Worm (Caenorhabditis elegans): Measurements from ENCODE around the gene Y45F10C.6.
"Not testable (repeated sequence)": the region's sequence is repeated elsewhere in the genome, so short reads cannot be mapped to it uniquely, and the experiment has no call there.

Gene Y45F10C.6

DNA sequence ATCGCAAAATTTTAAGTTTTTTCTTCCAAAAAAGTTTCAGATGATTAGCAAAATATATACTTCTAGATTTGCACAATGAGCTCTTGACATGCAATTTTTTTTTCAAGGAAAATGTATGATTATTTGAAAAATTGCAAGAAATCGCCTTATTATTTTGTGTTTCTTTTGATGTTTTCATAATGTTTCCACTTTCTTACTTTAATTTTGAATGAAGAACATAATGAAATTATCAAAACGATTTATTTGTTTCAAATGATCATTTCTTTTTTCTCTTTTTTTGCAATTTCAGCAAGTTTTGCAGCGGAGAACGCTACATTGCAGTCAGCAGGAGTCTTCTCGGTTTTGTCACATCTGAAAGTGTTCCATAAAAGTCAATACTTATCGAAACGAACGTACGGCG lies at the start of gene Y45F10C.6:
Gene Y45F10C.6, plus strand, starts transcription at position 301 of the 400 bp plus-strand sequence.
- TF ChIP-seq mml-1, elt-2, unc-39 (tag; optimal IDR thresholded peaks at IDR 0.05): not testable (repeated sequence)

DNA sequence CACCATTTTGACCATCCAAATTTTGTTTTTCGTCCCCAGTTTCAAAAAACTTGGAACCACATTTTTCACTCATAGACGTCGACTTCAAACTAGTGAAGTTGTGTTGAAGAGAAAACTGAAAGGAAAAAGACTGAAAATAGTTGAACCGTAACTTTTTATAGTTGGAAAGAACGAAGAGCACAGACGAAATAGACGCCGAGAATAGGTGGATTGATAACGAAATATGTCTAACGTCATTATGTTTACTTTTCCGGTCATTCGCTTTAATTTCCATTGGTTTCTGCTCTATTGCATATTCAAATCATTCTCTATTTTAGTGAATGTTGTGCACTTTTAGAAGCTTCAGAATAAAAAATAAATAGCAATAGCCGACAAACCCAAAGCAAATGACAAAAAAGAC lies 42.4 kb upstream of the Y45F10C.6 start, which contains the start of gene C08F11.13:
Gene C08F11.13, minus strand, starts transcription at position 138 of the 400 bp plus-strand sequence.
- TF ChIP-seq pha-4 (tag; optimal IDR thresholded peaks at IDR 0.05) (peak; percentile 60), fkh-10 (GFP tag; optimal IDR thresholded peaks at IDR 0.05) (no peak), jun-1 (tag; optimal IDR thresholded peaks at IDR 0.05) (peak; percentile 0), elt-1 (tag; optimal IDR thresholded peaks at IDR 0.05) (no peak), unc-39 (tag; optimal IDR thresholded peaks at IDR 0.05) (no peak), pqm-1 (tag; optimal IDR thresholded peaks at IDR 0.05) (peak; percentile 82), elt-2 (tag; optimal IDR thresholded peaks at IDR 0.05) (peak; percentile 69), ceh-9 (tag; optimal IDR thresholded peaks at IDR 0.05) (no peak)

DNA sequence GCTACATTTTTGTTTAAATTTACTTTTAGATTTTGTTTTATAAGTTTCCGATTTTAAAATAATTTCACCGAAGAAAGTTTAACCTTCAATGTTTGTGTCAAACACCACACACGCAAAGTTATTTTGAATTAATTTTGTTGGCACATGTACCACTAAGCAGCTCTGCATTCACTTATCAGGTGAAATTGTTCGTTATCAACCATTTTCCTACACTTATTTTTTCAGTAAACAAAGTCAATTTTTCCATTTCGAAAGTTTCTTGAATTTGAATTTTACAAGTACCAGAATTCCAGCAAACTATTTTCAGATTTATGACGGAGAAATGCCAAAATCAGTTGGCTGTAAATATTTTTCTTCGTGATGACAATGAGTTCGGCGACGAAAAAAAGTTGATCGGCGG lies 32.9 kb upstream of the Y45F10C.6 start, which contains the start of gene C08F11.3:
Gene C08F11.3, plus strand, starts transcription at position 301 of the 400 bp plus-strand sequence.
- TF ChIP-seq pha-4 (tag; optimal IDR thresholded peaks at IDR 0.05) (peak; percentile 19), nhr-23 (tag; optimal IDR thresholded peaks at IDR 0.05) (no peak), elt-2 (tag; optimal IDR thresholded peaks at IDR 0.05) (peak; percentile 15)

DNA sequence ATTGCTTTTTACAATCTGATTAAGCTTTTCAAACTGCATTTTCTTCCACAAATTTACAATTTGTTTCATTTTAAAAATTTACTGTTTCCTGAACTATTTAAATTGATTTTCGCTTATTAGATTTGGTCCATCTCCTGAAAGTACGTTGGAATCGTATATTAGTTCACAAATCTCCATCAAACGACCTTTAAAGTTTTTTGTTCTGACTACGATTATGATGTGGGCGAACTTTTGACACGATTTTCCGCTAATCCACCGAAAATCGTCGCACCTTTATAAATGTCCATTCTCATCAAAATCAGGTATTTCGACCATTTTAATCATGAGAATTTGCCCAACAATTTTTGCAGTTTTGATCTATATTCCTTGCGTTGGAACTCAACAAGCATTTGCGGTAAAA lies 28.6 kb upstream of the Y45F10C.6 start, which contains the start of gene C08F11.1:
Gene C08F11.1, plus strand, starts transcription at position 301 of the 400 bp plus-strand sequence.
- TF ChIP-seq jun-1 (tag; optimal IDR thresholded peaks at IDR 0.05) = no peak
- no peak for TF ChIP-seq mml-1 (tag; optimal IDR thresholded peaks at IDR 0.05)
- TF ChIP-seq nhr-237 (tag; optimal IDR thresholded peaks at IDR 0.05) = no peak
- no peak for TF ChIP-seq unc-62 (GFP tag; optimal IDR thresholded peaks at IDR 0.05)
- TF ChIP-seq pqm-1 (tag; optimal IDR thresholded peaks at IDR 0.05) = no peak
- TF ChIP-seq nhr-76 (tag; optimal IDR thresholded peaks at IDR 0.05) = no peak
- no peak for TF ChIP-seq sea-2 (GFP tag; optimal IDR thresholded peaks at IDR 0.05)
- no peak for TF ChIP-seq daf-12 (tag; optimal IDR thresholded peaks at IDR 0.05)
- no peak for TF ChIP-seq nhr-11 (tag; optimal IDR thresholded peaks at IDR 0.05)
- no peak for TF ChIP-seq nhr-25 (tag; optimal IDR thresholded peaks at IDR 0.05)
- TF ChIP-seq zag-1 (tag; optimal IDR thresholded peaks at IDR 0.05) = no peak
- TF ChIP-seq nhr-23 (tag; optimal IDR thresholded peaks at IDR 0.05) = no peak
- TF ChIP-seq ztf-11 (tag; optimal IDR thresholded peaks at IDR 0.05) = no peak
- no peak for TF ChIP-seq unc-39 (tag; optimal IDR thresholded peaks at IDR 0.05)
- TF ChIP-seq fos-1 (tag; optimal IDR thresholded peaks at IDR 0.05) = no peak
- TF ChIP-seq nhr-77 (tag; optimal IDR thresholded peaks at IDR 0.05) = no peak
- TF ChIP-seq hmg-11 (tag; optimal IDR thresholded peaks at IDR 0.05) = no peak
- TF ChIP-seq tbx-2 (tag; optimal IDR thresholded peaks at IDR 0.05) = no peak

DNA sequence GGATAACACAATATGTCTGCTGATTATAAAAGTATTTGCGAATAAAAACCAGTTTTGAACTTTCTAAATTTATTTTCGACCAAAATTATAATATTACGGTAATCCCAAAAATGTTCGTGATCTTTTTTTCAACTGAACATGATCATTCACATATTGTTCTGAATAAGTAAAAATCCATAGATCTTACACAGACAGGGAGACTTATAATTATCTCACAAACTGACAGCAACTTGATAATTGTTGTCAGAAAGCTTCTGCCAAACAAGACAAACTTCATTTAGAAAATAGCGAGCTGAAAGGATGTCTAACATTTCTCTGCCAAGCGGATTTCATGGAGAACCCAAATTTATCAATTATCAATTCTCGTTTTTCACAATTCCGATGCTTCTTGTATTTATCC lies 25.7 kb upstream of the Y45F10C.6 start, which contains the start of gene sru-21:
Gene sru-21, plus strand, starts transcription at position 301 of the 400 bp plus-strand sequence.
- TF ChIP-seq nhr-76 (tag; optimal IDR thresholded peaks at IDR 0.05) (no peak), unc-39 (tag; optimal IDR thresholded peaks at IDR 0.05) (no peak), skn-1 (tag; optimal IDR thresholded peaks at IDR 0.05) (no peak), egl-27 (tag; optimal IDR thresholded peaks at IDR 0.05) (no peak), nhr-11 (tag; optimal IDR thresholded peaks at IDR 0.05) (no peak), R02D3.7 (tag; optimal IDR thresholded peaks at IDR 0.05) (no peak), snpc-4 (tag; optimal IDR thresholded peaks at IDR 0.05) (no peak), egl-5 (tag; optimal IDR thresholded peaks at IDR 0.05) (no peak), daf-12 (tag; optimal IDR thresholded peaks at IDR 0.05) (no peak)

DNA sequence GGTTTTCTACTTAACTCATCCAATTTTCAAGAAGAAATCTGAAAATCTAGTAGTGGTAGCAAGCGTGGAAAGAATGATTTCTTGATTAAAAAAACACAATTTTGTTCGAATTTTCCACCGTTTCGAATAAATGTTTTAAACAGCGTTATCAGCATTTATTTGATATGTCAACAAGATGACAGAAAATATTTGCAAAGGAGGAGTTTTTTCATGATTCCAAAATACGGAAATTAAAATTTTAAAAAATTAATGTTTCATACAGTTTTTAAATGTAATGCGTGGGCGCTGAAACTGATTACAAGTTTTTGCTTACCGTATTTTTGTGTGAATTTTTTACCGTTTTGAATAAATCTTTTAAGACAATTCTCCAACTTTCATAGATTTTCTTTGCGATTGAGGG lies 19.5 kb upstream of the Y45F10C.6 start:
- TF ChIP-seq skn-1 (tag; optimal IDR thresholded peaks at IDR 0.05) = no peak
- TF ChIP-seq pha-4 (tag; optimal IDR thresholded peaks at IDR 0.05) = peak; percentile 22
- TF ChIP-seq ceh-16 (tag; optimal IDR thresholded peaks at IDR 0.05) = no peak

DNA sequence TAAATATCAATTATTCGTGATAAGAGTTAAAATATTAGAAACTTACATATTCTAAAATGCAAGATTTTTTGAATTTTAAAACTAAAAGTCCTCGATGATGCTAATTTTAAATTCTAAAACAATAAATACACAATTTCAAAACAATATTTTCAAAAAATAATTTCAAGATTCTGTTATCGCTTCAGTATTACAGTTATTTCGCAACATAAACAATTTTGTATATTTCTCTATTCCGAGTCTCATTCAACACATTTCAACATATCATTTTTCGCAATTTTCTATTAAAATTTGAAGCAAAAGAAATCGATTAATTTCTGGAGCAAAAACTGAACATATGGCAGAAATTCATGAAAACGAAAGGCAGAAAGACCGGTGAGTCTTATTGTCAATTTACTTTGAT lies 19.0 kb upstream of the Y45F10C.6 start, which contains the start of gene fbxa-98:
Gene fbxa-98, plus strand, starts transcription at position 243 of the 400 bp plus-strand sequence.
- TF ChIP-seq nhr-67 (tag; optimal IDR thresholded peaks at IDR 0.05) (no peak), lsy-12 (tag; optimal IDR thresholded peaks at IDR 0.05) (no peak), mdl-1 (tag; optimal IDR thresholded peaks at IDR 0.05) (no peak), nhr-43 (tag; optimal IDR thresholded peaks at IDR 0.05; ENCODE audit: poor library complexity, severe bottlenecking) (no peak), ama-1 (optimal IDR thresholded peaks at IDR 0.05) (no peak), ztf-11 (tag; optimal IDR thresholded peaks at IDR 0.05) (no peak), lin-39 (tag; optimal IDR thresholded peaks at IDR 0.05) (no peak), nhr-28 (tag; optimal IDR thresholded peaks at IDR 0.05) (no peak), mml-1 (tag; optimal IDR thresholded peaks at IDR 0.05) (no peak), ceh-82 (tag; optimal IDR thresholded peaks at IDR 0.05) (no peak), elt-1 (tag; optimal IDR thresholded peaks at IDR 0.05) (no peak), skn-1 (tag; optimal IDR thresholded peaks at IDR 0.05) (no peak)

Data from whole organism, L3 larva.